Worm (Caenorhabditis elegans) whole organism, young adult: ENCODE measurements around the gene idpp-6.

ENCODE experiments used
- B0035.1 ChIP-seq: sonication (generic microtip); optimal IDR thresholded peaks from 2 replicates; lab custom pipeline; 2016; ENCODE audit warnings: missing genetic modification characterization, mild to moderate bottlenecking, missing compliant biosample characterization, missing genotype, missing genetic modification reagents
- F22D6.2 ChIP-seq: sonication (generic microtip); optimal IDR thresholded peaks from 2 replicates; lab custom pipeline; 2016; ENCODE audit warnings: mild to moderate bottlenecking, missing genetic modification characterization, missing compliant biosample characterization
- F33H1.4 ChIP-seq: fragments of 200-800 bp; sonication (Bioruptor generic); IDR thresholded peaks from 2 replicates; pipeline ENCODE4 v1.3.6; 2022; ENCODE audit warnings: missing genetic modification reagents, missing genetic modification characterization, missing compliant biosample characterization
- F52B5.7 ChIP-seq: sonication (generic microtip); optimal IDR thresholded peaks from 2 replicates; lab custom pipeline; 2016; ENCODE audit warnings: mild to moderate bottlenecking, missing genetic modification characterization, missing compliant biosample characterization
- Y53F4B.3 ChIP-seq: fragments of 200-800 bp; sonication (Bioruptor generic); IDR thresholded peaks from 2 replicates; pipeline ENCODE4 v1.3.6; 2022; ENCODE audit warnings: missing genetic modification reagents, missing genetic modification characterization, missing compliant biosample characterization
- Y53G8AR.9 ChIP-seq: fragments of 200-800 bp; sonication (Bioruptor generic); conservative IDR thresholded peaks from 2 replicates; pipeline ENCODE4 v1.3.6; 2022; ENCODE audit warnings: missing genetic modification reagents, missing genetic modification characterization, missing compliant biosample characterization
- Y56A3A.18 ChIP-seq: fragments of 200-800 bp; sonication (Bioruptor generic); IDR thresholded peaks from 2 replicates; pipeline ENCODE4 v1.3.6; 2022; ENCODE audit warnings: missing genetic modification reagents, missing genetic modification characterization, missing compliant biosample characterization
- Y79H2A.3 ChIP-seq: fragments of 200-800 bp; sonication (Bioruptor generic); conservative IDR thresholded peaks from 2 replicates; pipeline ENCODE4 v1.3.6; 2022; ENCODE audit warnings: missing genetic modification reagents, missing genetic modification characterization, missing compliant biosample characterization
- ZK185.1 ChIP-seq: sonication (generic microtip); optimal IDR thresholded peaks from 2 replicates; lab custom pipeline; 2016; ENCODE audit warnings: mild to moderate bottlenecking, missing genetic modification characterization, missing compliant biosample characterization; ENCODE audit not compliant: poor library complexity, severe bottlenecking
- atf-7 ChIP-seq: sonication (generic microtip); optimal IDR thresholded peaks from 2 replicates; lab custom pipeline; 2017; ENCODE audit warnings: mild to moderate bottlenecking, missing genetic modification characterization, missing compliant biosample characterization
- attf-3 ChIP-seq: fragments of 200-800 bp; sonication (Bioruptor generic); conservative IDR thresholded peaks from 2 replicates; pipeline ENCODE4 v1.3.6; 2022; ENCODE audit warnings: missing genetic modification reagents, missing genetic modification characterization, missing compliant biosample characterization
- bed-1 ChIP-seq: fragments of 200-800 bp; sonication (Bioruptor generic); IDR thresholded peaks from 2 replicates; pipeline ENCODE4 v1.3.6; 2022; ENCODE audit warnings: missing genetic modification reagents, missing genetic modification characterization, missing compliant biosample characterization
- ccch-3 ChIP-seq: fragments of 200-800 bp; sonication (Bioruptor generic); optimal IDR thresholded peaks from 2 replicates; lab custom pipeline; 2018; ENCODE audit warnings: mild to moderate bottlenecking, missing genetic modification characterization, missing compliant biosample characterization
- cebp-1 ChIP-seq, 2 experiments: fragments of 200-800 bp in 1 of 2; sonication (Bioruptor generic) in 1 of 2; sonication (generic microtip) in 1 of 2; IDR thresholded peaks in 1 of 2; optimal IDR thresholded peaks in 1 of 2; 2 replicates each; pipeline versions ENCODE4 v1.3.6 to Lab custom; 2017 to 2022; ENCODE audit warnings: missing compliant biosample characterization in 2 of 2, missing genetic modification characterization in 2 of 2, mild to moderate bottlenecking in 1 of 2, missing genetic modification reagents in 1 of 2, moderate library complexity in 1 of 2
- dox-1 ChIP-seq: fragments of 200-800 bp; sonication (Bioruptor generic); IDR thresholded peaks from 2 replicates; pipeline ENCODE4 v1.3.6; 2022; ENCODE audit warnings: missing genetic modification reagents, missing genetic modification characterization, missing compliant biosample characterization
- hmg-1.2 ChIP-seq: fragments of 200-800 bp; sonication (Bioruptor generic); IDR thresholded peaks from 2 replicates; pipeline ENCODE4 v1.3.6; 2022; ENCODE audit warnings: missing genetic modification reagents, missing genetic modification characterization, missing compliant biosample characterization
- hmg-20 ChIP-seq: fragments of 200-800 bp; sonication (Bioruptor generic); IDR thresholded peaks from 2 replicates; pipeline ENCODE4 v1.3.6; 2022; ENCODE audit warnings: missing genetic modification reagents, missing genetic modification characterization, missing compliant biosample characterization
- hsf-1 ChIP-seq: fragments of 200-800 bp; sonication (Bioruptor generic); IDR thresholded peaks from 2 replicates; pipeline ENCODE4 v1.3.6; 2022; ENCODE audit warnings: missing genetic modification reagents, missing genetic modification characterization, missing compliant biosample characterization
- let-526 ChIP-seq: fragments of 200-800 bp; sonication (Bioruptor generic); IDR thresholded peaks from 2 replicates; pipeline ENCODE4 v1.3.6; 2022; ENCODE audit warnings: missing genetic modification reagents, missing genetic modification characterization, missing compliant biosample characterization
- let-607 ChIP-seq, 2 experiments: fragments of 200-800 bp in 1 of 2; sonication (Bioruptor generic) in 1 of 2; sonication (generic microtip) in 1 of 2; optimal IDR thresholded peaks; 2 replicates each; lab custom pipeline; 2016 to 2018; ENCODE audit warnings: mild to moderate bottlenecking in 2 of 2, missing compliant biosample characterization in 2 of 2, missing genetic modification characterization in 2 of 2, moderate library complexity in 2 of 2, missing genotype in 1 of 2
- lsy-27 ChIP-seq: sonication (generic microtip); optimal IDR thresholded peaks from 2 replicates; lab custom pipeline; 2017; ENCODE audit warnings: missing genetic modification characterization, mild to moderate bottlenecking, missing compliant biosample characterization, antibody characterized with exemption, missing genotype, borderline replicate concordance; ENCODE audit not compliant: insufficient read depth
- madf-10 ChIP-seq: sonication (generic microtip); optimal IDR thresholded peaks from 2 replicates; lab custom pipeline; 2016; ENCODE audit warnings: mild to moderate bottlenecking, missing genetic modification characterization, missing compliant biosample characterization
- nfyb-1 ChIP-seq: fragments of 200-800 bp; sonication (Bioruptor generic); IDR thresholded peaks from 2 replicates; pipeline ENCODE4 v1.3.6; 2022; ENCODE audit warnings: missing genetic modification reagents, missing genetic modification characterization, missing compliant biosample characterization
- nhr-179 ChIP-seq: sonication (generic microtip); optimal IDR thresholded peaks from 2 replicates; lab custom pipeline; 2016; ENCODE audit warnings: mild to moderate bottlenecking, missing genetic modification characterization, missing compliant biosample characterization
- nhr-80 ChIP-seq: sonication (generic microtip); optimal IDR thresholded peaks from 2 replicates; lab custom pipeline; 2016; ENCODE audit warnings: missing genetic modification characterization, missing compliant biosample characterization
- nhr-90 ChIP-seq: sonication (generic microtip); optimal IDR thresholded peaks from 2 replicates; lab custom pipeline; 2016; ENCODE audit warnings: missing genotype, mild to moderate bottlenecking, missing genetic modification characterization, missing compliant biosample characterization
- pbrm-1 ChIP-seq: fragments of 200-800 bp; sonication (Bioruptor generic); IDR thresholded peaks from 2 replicates; pipeline ENCODE4 v1.3.6; 2022; ENCODE audit warnings: missing genetic modification reagents, missing genetic modification characterization, missing compliant biosample characterization
- rcor-1 ChIP-seq: fragments of 200-800 bp; sonication (Bioruptor generic); IDR thresholded peaks from 2 replicates; pipeline ENCODE4 v1.3.6; 2022; ENCODE audit warnings: missing genetic modification reagents, missing genetic modification characterization, missing compliant biosample characterization
- rpc-1 ChIP-seq, 2 experiments: fragments of 150-350 bp in 1 of 2; sonication (generic microtip) in 1 of 2; optimal IDR thresholded peaks; 2 replicates each; lab custom pipeline; 2014 to 2018; ENCODE audit warnings: missing biosample characterization in 1 of 2, missing genetic modification characterization in 1 of 2, missing genetic modification reagents in 1 of 2, missing genotype in 1 of 2
- sptf-2 ChIP-seq: fragments of 200-800 bp; sonication (Bioruptor generic); optimal IDR thresholded peaks from 2 replicates; lab custom pipeline; 2018; ENCODE audit warnings: mild to moderate bottlenecking, missing genetic modification characterization, missing compliant biosample characterization
- zfh-2 ChIP-seq: fragments of 200-800 bp; sonication (Bioruptor generic); conservative IDR thresholded peaks from 2 replicates; pipeline ENCODE4 v1.3.6; 2022; ENCODE audit warnings: missing genetic modification reagents, missing genetic modification characterization, missing compliant biosample characterization
- ztf-22 ChIP-seq: fragments of 200-800 bp; sonication (Bioruptor generic); optimal IDR thresholded peaks from 2 replicates; lab custom pipeline; 2018; ENCODE audit warnings: mild to moderate bottlenecking, missing genetic modification characterization, moderate library complexity, missing compliant biosample characterization

Gene idpp-6

DNA sequence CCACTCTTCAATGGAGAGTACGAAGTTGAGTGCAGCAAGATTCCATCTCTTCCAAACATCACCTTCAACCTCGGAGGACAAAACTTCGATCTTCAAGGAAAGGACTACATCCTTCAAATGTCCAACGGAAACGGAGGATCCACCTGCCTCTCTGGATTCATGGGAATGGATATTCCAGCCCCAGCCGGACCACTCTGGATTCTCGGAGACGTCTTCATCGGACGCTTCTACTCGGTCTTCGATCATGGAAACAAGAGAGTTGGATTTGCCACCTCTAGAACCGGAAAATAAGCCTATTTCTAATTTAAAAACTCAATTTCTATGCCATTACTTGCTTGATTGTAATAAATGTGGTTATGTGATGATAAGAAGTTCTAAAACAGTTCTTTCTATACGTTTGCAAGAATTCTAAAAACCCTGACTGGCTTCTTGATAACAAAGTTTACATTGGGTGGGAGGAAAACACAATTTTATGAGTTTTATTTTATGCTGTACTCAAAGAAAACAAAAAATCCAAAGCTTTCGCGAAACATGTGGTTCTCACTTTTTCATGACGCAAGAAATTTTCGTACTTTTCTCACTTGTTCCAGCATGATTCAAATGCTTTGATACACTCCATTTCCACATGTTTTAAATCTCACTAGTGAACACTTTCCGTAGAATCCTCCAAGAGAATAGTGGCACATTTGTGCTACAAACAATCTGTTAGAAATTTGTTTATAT is 9.5 kb downstream of the idpp-6 start:
- TF ChIP-seq nhr-179 (no peak), madf-10 (peak; percentile 68), rcor-1 (GFP tag; lab: Robert Waterston, UW) (no peak), ztf-22 (GFP tag; lab: Kevin White, UChicago) (no peak), nhr-80 (tag; lab: Kevin White, UChicago) (peak; percentile 63), atf-7 (tag; lab: Kevin White, UChicago) (peak; percentile 23), attf-3 (GFP tag; lab: Robert Waterston, UW) (no peak), nfyb-1 (peak; percentile 75; the same call in 1 of the 2 replicates), hmg-1.2 (GFP tag; lab: Robert Waterston, UW) (no peak; the same call in 1 of the 2 replicates), rpc-1 (optimal IDR thresholded peaks at IDR 0.05; lab: Kevin White, UChicago) (no peak), rpc-1 (tag; optimal IDR thresholded peaks at IDR 0.05; lab: Kevin White, UChicago) (no peak), ccch-3 (GFP tag; lab: Kevin White, UChicago) (no peak), hsf-1 (GFP tag; lab: Robert Waterston, UW) (no peak), cebp-1 (GFP tag; IDR thresholded peaks at IDR 0.05; lab: Robert Waterston, UW) (0 out of 2 replicates have a peak, but pooled peaks have one; percentile 27), cebp-1 (tag; optimal IDR thresholded peaks at IDR 0.05; lab: Kevin White, UChicago) (peak; percentile 31), hmg-20 (GFP tag; lab: Robert Waterston, UW) (no peak), dox-1 (GFP tag; lab: Robert Waterston, UW) (no peak; the same call in 1 of the 2 replicates), F33H1.4 (GFP tag; lab: Robert Waterston, UW) (no peak), F52B5.7 (tag; lab: Kevin White, UChicago) (no peak), Y79H2A.3 (0 out of 2 replicates have a peak, but pooled peaks have one; percentile 26), ZK185.1 (tag; lab: Kevin White, UChicago) (peak; percentile 8), let-607 (tag; optimal IDR thresholded peaks at IDR 0.05; lab: Kevin White, UChicago) (peak in 1 of 2 experiments; percentile 10), sptf-2 (GFP tag; lab: Kevin White, UChicago) (no peak), F22D6.2 (tag; lab: Kevin White, UChicago) (no peak), Y53G8AR.9 (GFP tag; lab: Robert Waterston, UW) (peak; percentile 90), let-526 (GFP tag; lab: Robert Waterston, UW) (0 out of 2 replicates have a peak, but pooled peaks have one; percentile 15), zfh-2 (GFP tag; lab: Robert Waterston, UW) (no peak), B0035.1 (tag; lab: Kevin White, UChicago) (no peak), nhr-90 (no peak), lsy-27 (tag; lab: Kevin White, UChicago) (no peak), Y56A3A.18 (GFP tag; lab: Robert Waterston, UW) (peak; percentile 65; the same call in 1 of the 2 replicates), bed-1 (GFP tag; lab: Robert Waterston, UW) (no peak)
- TF ChIP-seq, all 124 proteins: peak for 11

DNA sequence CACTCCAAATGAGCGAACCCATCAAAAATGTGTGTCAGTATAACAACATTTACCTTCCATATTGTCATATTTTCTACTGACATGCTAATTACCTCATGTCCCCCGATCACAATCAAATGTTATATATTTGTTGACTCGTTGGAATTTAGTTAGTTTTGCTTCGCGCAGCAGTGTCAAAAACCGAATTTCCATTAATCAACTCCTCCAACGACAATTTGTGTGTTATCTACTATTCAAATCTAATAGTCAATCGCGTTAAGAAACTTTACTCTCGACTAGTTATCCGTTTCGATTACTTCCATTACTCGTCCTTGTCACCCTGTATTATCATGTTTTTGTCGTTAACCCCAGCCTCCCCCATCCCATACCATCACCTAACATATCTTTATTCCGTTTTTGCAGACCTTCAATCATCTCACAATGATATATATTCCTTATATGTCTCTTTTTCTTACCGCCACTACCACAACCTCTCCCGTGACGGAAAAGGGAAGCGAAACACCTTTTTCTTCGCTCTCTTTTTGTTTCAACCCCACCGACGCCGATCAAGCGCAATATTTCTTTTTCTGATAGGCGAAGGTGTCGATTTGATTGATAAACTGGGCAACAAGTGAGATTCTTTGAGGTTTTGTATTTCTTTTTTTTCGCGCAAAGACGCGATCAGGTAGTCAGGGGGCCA is 13.0 kb downstream of the idpp-6 start:
- no peak for TF ChIP-seq cebp-1 (GFP tag; IDR thresholded peaks at IDR 0.05; lab: Robert Waterston, UW)
- peak; percentile 48 for TF ChIP-seq cebp-1 (tag; optimal IDR thresholded peaks at IDR 0.05; lab: Kevin White, UChicago)
- TF ChIP-seq Y53F4B.3 (GFP tag; lab: Robert Waterston, UW), result no peak
- no peak for TF ChIP-seq pbrm-1 (GFP tag; lab: Robert Waterston, UW)
- peak; percentile 28 for TF ChIP-seq nhr-80 (tag; lab: Kevin White, UChicago)
